Fruit fly (Drosophila melanogaster): Measurements from ENCODE around the gene CG7573.
A peak's percentile ranks its signal among the peaks of the same experiment; 100 is the strongest.

The CG7573 gene

DNA sequence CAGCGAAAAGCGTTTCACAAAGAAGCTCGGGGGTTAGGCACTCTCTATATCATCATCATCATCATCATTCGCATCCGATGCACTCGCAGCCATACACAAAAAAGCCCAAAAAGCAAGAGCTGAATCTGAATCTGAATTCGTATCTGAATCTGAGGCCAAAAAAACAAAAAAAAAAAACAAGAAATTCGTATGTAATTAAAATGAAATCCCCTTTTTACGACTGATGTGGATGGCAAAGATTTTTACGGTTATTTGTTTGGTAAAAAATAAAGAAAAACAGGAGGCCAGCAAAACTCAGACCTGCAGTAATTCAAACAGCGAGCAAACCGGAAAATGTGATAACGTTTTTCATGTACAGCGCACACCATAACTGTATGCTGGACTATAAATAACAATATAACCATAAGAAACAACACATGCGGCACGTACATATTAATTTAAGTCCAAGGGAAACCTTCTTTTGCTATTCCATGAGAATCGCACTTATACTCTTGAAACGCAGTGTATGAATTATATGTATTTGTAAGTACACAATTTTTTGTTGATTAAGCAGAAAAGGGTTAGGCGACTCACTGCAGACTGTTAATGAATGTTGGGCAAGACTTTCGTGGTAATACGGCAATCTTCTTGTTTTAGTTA is 7.1 kb downstream of the CG7573 start (continued):
- TF ChIP-seq Ada2b (GFP tag; IDR thresholded peaks at IDR 0.05) (peak; percentile 92), run (tag; optimal IDR thresholded peaks at IDR 0.05) (peak; percentile 52), ci (GFP tag; IDR thresholded peaks at IDR 0.05) (peak; percentile 96), zfh2 (GFP tag; optimal IDR thresholded peaks at IDR 0.05) (peak; percentile 39), CG42726 (GFP tag; IDR thresholded peaks at IDR 0.05; ENCODE audit: partially characterized antibody) (no peak), pros (GFP tag; optimal IDR thresholded peaks at IDR 0.05) (no peak), corto (GFP tag; optimal IDR thresholded peaks at IDR 0.05) (peak; percentile 67), CG30020 (tag; optimal IDR thresholded peaks at IDR 0.05) (peak; percentile 18), eyg (GFP tag; optimal IDR thresholded peaks at IDR 0.05) (peak; percentile 74), peb (GFP tag; IDR thresholded peaks at IDR 0.05) (peak; percentile 81), insv (GFP tag; optimal IDR thresholded peaks at IDR 0.05) (no peak), knrl (GFP tag; IDR thresholded peaks at IDR 0.05; ENCODE audit: partially characterized antibody) (no peak), NK7.1 (GFP tag; optimal IDR thresholded peaks at IDR 0.05) (peak; percentile 70), bsh (GFP tag; optimal IDR thresholded peaks at IDR 0.05) (peak; percentile 17 to 91), sima (GFP tag; optimal IDR thresholded peaks at IDR 0.05) (peak; percentile 36), Hmx (GFP tag; optimal IDR thresholded peaks at IDR 0.05) (no peak), org-1 (GFP tag; optimal IDR thresholded peaks at IDR 0.05) (peak; percentile 75), Elba2 (GFP tag; optimal IDR thresholded peaks at IDR 0.05) (no peak), Aef1 (GFP tag; IDR thresholded peaks at IDR 0.05) (peak; percentile 92), tx (GFP tag; optimal IDR thresholded peaks at IDR 0.05) (peak; percentile 75), bab2 (GFP tag; optimal IDR thresholded peaks at IDR 0.05) (peak; percentile 86), CG7839 (tag; optimal IDR thresholded peaks at IDR 0.05) (peak; percentile 91), CG2120 (GFP tag; optimal IDR thresholded peaks at IDR 0.05) (peak; percentile 83), luna (GFP tag; optimal IDR thresholded peaks at IDR 0.05) (peak; percentile 20), exex (tag; optimal IDR thresholded peaks at IDR 0.05) (peak; percentile 53), CG1647 (GFP tag; optimal IDR thresholded peaks at IDR 0.05) (peak; percentile 81), nerfin-1 (tag; optimal IDR thresholded peaks at IDR 0.05) (peak; percentile 82), aop (GFP tag; IDR thresholded peaks at IDR 0.05) (peak; percentile 88), hb (GFP tag; IDR thresholded peaks at IDR 0.05; ENCODE audit: partially characterized antibody) (no peak), CG11504 (tag; optimal IDR thresholded peaks at IDR 0.05) (peak; percentile 93), z (GFP tag; IDR thresholded peaks at IDR 0.05) (no peak), CG12155 (GFP tag; optimal IDR thresholded peaks at IDR 0.05) (peak; percentile 69), CG34224 (GFP tag; IDR thresholded peaks at IDR 0.05; ENCODE audit: partially characterized antibody) (no peak), Lim3 (GFP tag; IDR thresholded peaks at IDR 0.05) (peak; percentile 76), CG4424 (GFP tag; optimal IDR thresholded peaks at IDR 0.05) (peak; percentile 88), NFAT (GFP tag; IDR thresholded peaks at IDR 0.05) (peak; percentile 85), CG3847 (GFP tag; IDR thresholded peaks at IDR 0.05) (peak; percentile 76), cg (GFP tag; optimal IDR thresholded peaks at IDR 0.05) (peak; percentile 28), rib (GFP tag; IDR thresholded peaks at IDR 0.05) (peak; percentile 89), E2f2 (GFP tag; IDR thresholded peaks at IDR 0.05) (peak; percentile 63), seq (GFP tag; IDR thresholded peaks at IDR 0.05) (peak; percentile 86), CG13123 (GFP tag; optimal IDR thresholded peaks at IDR 0.05) (peak; percentile 67), CG2875 (GFP tag; optimal IDR thresholded peaks at IDR 0.05) (peak; percentile 66), en (GFP tag; optimal IDR thresholded peaks at IDR 0.05) (peak; percentile 41), CG3838 (GFP tag; optimal IDR thresholded peaks at IDR 0.05) (peak; percentile 48), ind (GFP tag; optimal IDR thresholded peaks at IDR 0.05) (peak; percentile 90), Stat92E (GFP tag; optimal IDR thresholded peaks at IDR 0.05) (no peak), zen (tag; optimal IDR thresholded peaks at IDR 0.05) (peak; percentile 84), CG9215 (GFP tag; IDR thresholded peaks at IDR 0.05) (peak; percentile 67), Ets65A (GFP tag) (peak; percentile 98)

Measured in whole organism, embryonic.